Worm (Caenorhabditis elegans) whole organism, L4 larva: ENCODE results near the gene ears-2.
A peak's percentile ranks its signal among the peaks of the same experiment; 100 is the strongest.

Experiments
- D1046.2 ChIP-seq: fragments of 200-800 bp; sonication (Bioruptor generic); IDR thresholded peaks from 2 replicates; pipeline ENCODE4 v1.3.6; 2022; ENCODE audit warnings: missing genetic modification characterization, missing compliant biosample characterization
- F49E8.2 ChIP-seq: sonication (generic microtip); optimal IDR thresholded peaks from 2 replicates; lab custom pipeline; 2016; ENCODE audit warnings: missing compliant biosample characterization, mild to moderate bottlenecking, missing genetic modification characterization, borderline replicate concordance
- T20F7.1 ChIP-seq: fragments of 200-800 bp; sonication (Bioruptor generic); optimal IDR thresholded peaks from 2 replicates; lab custom pipeline; 2018; ENCODE audit warnings: mild to moderate bottlenecking, missing genetic modification characterization, missing compliant biosample characterization
- T26A8.4 ChIP-seq: fragments of 200-800 bp; sonication (Bioruptor generic); IDR thresholded peaks from 2 replicates; pipeline ENCODE4 v1.3.6; 2022; ENCODE audit warnings: missing genetic modification characterization, missing compliant biosample characterization
- Y48G9A.11 ChIP-seq: fragments of 200-800 bp; sonication (Bioruptor generic); IDR thresholded peaks from 2 replicates; pipeline ENCODE4 v1.3.6; 2022; ENCODE audit warnings: missing genetic modification reagents, missing genetic modification characterization, missing compliant biosample characterization
- Y75B8A.6 ChIP-seq: fragments of 200-800 bp; sonication (Bioruptor generic); IDR thresholded peaks from 2 replicates; pipeline ENCODE4 v1.3.6; 2022; ENCODE audit warnings: missing genetic modification reagents, missing genetic modification characterization, missing compliant biosample characterization
- ZK337.2 ChIP-seq: fragments of 200-800 bp; sonication (Bioruptor generic); IDR thresholded peaks from 2 replicates; pipeline ENCODE4 v1.3.6; 2022; ENCODE audit warnings: missing genetic modification reagents, missing genetic modification characterization, missing compliant biosample characterization
- aha-1 ChIP-seq: fragments of 150-350 bp; peaks from one replicate; lab custom pipeline; 2014; ENCODE audit warnings: missing biosample characterization, missing genetic modification characterization
- ama-1 ChIP-seq: fragments of 150-350 bp; optimal IDR thresholded peaks from 2 replicates; lab custom pipeline; 2014; ENCODE audit warnings: inconsistent platforms, mixed read lengths
- ceh-32 ChIP-seq: sonication (generic microtip); optimal IDR thresholded peaks from 2 replicates; lab custom pipeline; 2016; ENCODE audit warnings: mild to moderate bottlenecking, missing genetic modification characterization, missing compliant biosample characterization; ENCODE audit not compliant: poor library complexity
- ceh-62 ChIP-seq: sonication (generic microtip); optimal IDR thresholded peaks from 2 replicates; lab custom pipeline; 2017; ENCODE audit warnings: missing biosample characterization, missing genetic modification characterization
- ces-1 ChIP-seq: fragments of 150-350 bp; sonication (generic microtip); optimal IDR thresholded peaks from 4 replicates; lab custom pipeline; 2014; ENCODE audit warnings: missing biosample characterization, missing genetic modification reagents, missing genetic modification characterization
- ctbp-1 ChIP-seq: fragments of 200-800 bp; sonication (Bioruptor generic); IDR thresholded peaks from 2 replicates; pipeline ENCODE4 v1.3.6; 2022; ENCODE audit warnings: missing genetic modification reagents, missing genetic modification characterization, missing compliant biosample characterization
- daf-12 ChIP-seq: fragments of 150-350 bp; optimal IDR thresholded peaks from 2 replicates; lab custom pipeline; 2014; ENCODE audit warnings: missing biosample characterization, missing genetic modification reagents, missing genetic modification characterization
- daf-16 ChIP-seq, 3 experiments: sonication (generic microtip); optimal IDR thresholded peaks; 2 replicates each; lab custom pipeline; 2016 to 2017; ENCODE audit warnings: missing genetic modification characterization in 3 of 3, missing genetic modification reagents in 3 of 3, mild to moderate bottlenecking in 2 of 3, missing compliant biosample characterization in 2 of 3, missing biosample characterization in 1 of 3, moderate library complexity in 1 of 3
- dve-1 ChIP-seq: sonication (generic microtip); optimal IDR thresholded peaks from 2 replicates; lab custom pipeline; 2017; ENCODE audit warnings: antibody characterized with exemption, mild to moderate bottlenecking, missing genetic modification characterization, missing compliant biosample characterization; ENCODE audit not compliant: insufficient read depth
- egl-43 ChIP-seq: fragments of 200-800 bp; sonication (Bioruptor generic); IDR thresholded peaks from 2 replicates; pipeline ENCODE4 v1.3.6; 2022; ENCODE audit warnings: missing genetic modification reagents, missing genetic modification characterization, missing compliant biosample characterization
- hmg-1.1 ChIP-seq: fragments of 200-800 bp; sonication (Bioruptor generic); IDR thresholded peaks from 2 replicates; pipeline ENCODE4 v1.3.6; 2022; ENCODE audit warnings: missing genetic modification reagents, missing genetic modification characterization, missing compliant biosample characterization
- lim-7 ChIP-seq: fragments of 200-800 bp; sonication (Bioruptor generic); IDR thresholded peaks from 2 replicates; pipeline ENCODE4 v1.3.6; 2022; ENCODE audit warnings: missing genetic modification characterization, missing compliant biosample characterization
- lin-13 ChIP-seq: fragments of 150-350 bp; optimal IDR thresholded peaks from 2 replicates; lab custom pipeline; 2014; ENCODE audit warnings: missing biosample characterization, missing genetic modification reagents, missing genetic modification characterization
- lin-29 ChIP-seq: fragments of 200-800 bp; sonication (Bioruptor generic); IDR thresholded peaks from 2 replicates; pipeline ENCODE4 v1.3.6; 2022; ENCODE audit warnings: missing genetic modification reagents, missing genetic modification characterization, missing compliant biosample characterization
- lin-38 ChIP-seq: fragments of 200-800 bp; sonication (Bioruptor generic); IDR thresholded peaks from 2 replicates; pipeline ENCODE4 v1.3.6; 2022; ENCODE audit warnings: missing genetic modification reagents, missing genetic modification characterization, missing compliant biosample characterization
- lsy-2 ChIP-seq, 2 experiments: fragments of 150-350 bp in 1 of 2; sonication (generic microtip) in 1 of 2; optimal IDR thresholded peaks; 2 replicates each; lab custom pipeline; 2014 to 2017; ENCODE audit warnings: missing biosample characterization in 2 of 2, missing genetic modification characterization in 2 of 2
- mdt-29 ChIP-seq: fragments of 200-800 bp; sonication (Bioruptor generic); IDR thresholded peaks from 2 replicates; pipeline ENCODE4 v1.3.6; 2022; ENCODE audit warnings: missing genetic modification reagents, missing genetic modification characterization, missing compliant biosample characterization
- mes-2 ChIP-seq: sonication (generic microtip); optimal IDR thresholded peaks from 2 replicates; lab custom pipeline; 2016; ENCODE audit warnings: missing genotype, mild to moderate bottlenecking, missing genetic modification characterization, missing compliant biosample characterization; ENCODE audit not compliant: poor library complexity, severe bottlenecking
- nhr-11 ChIP-seq: fragments of 150-350 bp; optimal IDR thresholded peaks from 2 replicates; lab custom pipeline; 2014; ENCODE audit warnings: missing biosample characterization, missing genetic modification characterization
- nhr-111 ChIP-seq: fragments of 200-800 bp; sonication (Bioruptor generic); optimal IDR thresholded peaks from 2 replicates; lab custom pipeline; 2018; ENCODE audit warnings: mild to moderate bottlenecking, missing genetic modification characterization, missing compliant biosample characterization
- nhr-237 ChIP-seq: sonication (generic microtip); optimal IDR thresholded peaks from 2 replicates; lab custom pipeline; 2017; ENCODE audit warnings: missing biosample characterization, missing genetic modification characterization
- nhr-41 ChIP-seq: fragments of 200-800 bp; sonication (Bioruptor generic); IDR thresholded peaks from 2 replicates; pipeline ENCODE4 v1.3.6; 2022; ENCODE audit warnings: missing genetic modification reagents, missing genetic modification characterization, missing compliant biosample characterization
- pha-4 ChIP-seq, 2 experiments: fragments of 150-350 bp in 1 of 2; fragments of 200-800 bp in 1 of 2; sonication (Bioruptor generic) in 1 of 2; IDR thresholded peaks in 1 of 2; optimal IDR thresholded peaks in 1 of 2; 2 replicates each; pipeline versions ENCODE4 v1.3.6 to Lab custom; 2014 to 2022; ENCODE audit warnings: missing genetic modification characterization in 2 of 2, missing genetic modification reagents in 2 of 2, missing biosample characterization in 1 of 2, missing compliant biosample characterization in 1 of 2
- set-16 ChIP-seq: fragments of 200-800 bp; sonication (Bioruptor generic); IDR thresholded peaks from 2 replicates; pipeline ENCODE4 v1.3.6; 2022; ENCODE audit warnings: missing genetic modification reagents, missing genetic modification characterization, missing compliant biosample characterization
- snpc-1.2 ChIP-seq: fragments of 200-800 bp; sonication (Bioruptor generic); IDR thresholded peaks from 2 replicates; pipeline ENCODE4 v1.3.6; 2022; ENCODE audit warnings: missing genetic modification reagents, missing genetic modification characterization, missing compliant biosample characterization
- unc-130 ChIP-seq: sonication (generic microtip); optimal IDR thresholded peaks from 2 replicates; lab custom pipeline; 2016; ENCODE audit warnings: missing genetic modification reagents, missing genetic modification characterization, missing compliant biosample characterization
- unc-39 ChIP-seq: sonication (generic microtip); optimal IDR thresholded peaks from 2 replicates; lab custom pipeline; 2017; ENCODE audit warnings: missing biosample characterization, missing genetic modification characterization
- unc-62 ChIP-seq, 3 experiments: fragments of 150-350 bp in 1 of 3; sonication (generic microtip); optimal IDR thresholded peaks in 2 of 3; peaks in 1 of 3; 1 replicate in 1 of 3; 2 replicates in 2 of 3; lab custom pipeline; 2014 to 2017; ENCODE audit warnings: missing biosample characterization in 3 of 3, missing genetic modification characterization in 3 of 3, missing genetic modification reagents in 3 of 3, missing genotype in 1 of 3
- zip-11 ChIP-seq: fragments of 200-800 bp; sonication (Bioruptor generic); IDR thresholded peaks from 2 replicates; pipeline ENCODE4 v1.3.6; 2022; ENCODE audit warnings: missing genetic modification characterization, missing compliant biosample characterization
- ztf-7 ChIP-seq: fragments of 150-350 bp; optimal IDR thresholded peaks from 2 replicates; lab custom pipeline; 2014; ENCODE audit warnings: missing biosample characterization, missing genetic modification characterization

ears-2 gene

ce11 chrIV:388073-388472 lies 2.2 kb downstream of the ears-2 start, which contains the start of gene ssna-1:
ssna-1 (plus strand) TSS chrIV:388084.
- TF ChIP-seq daf-12 (tag; lab: Kevin White, UChicago) (no peak), daf-16 (GFP tag; optimal IDR thresholded peaks at IDR 0.05; lab: Kevin White, UChicago) (no peak), daf-16 (tag; optimal IDR thresholded peaks at IDR 0.05; lab: Kevin White, UChicago) (peak; percentile 0), unc-62 (GFP tag; optimal IDR thresholded peaks at IDR 0.05 in 1 of 2; lab: Kevin White, UChicago) (peak in 1 of 2 experiments; percentile 85), unc-62 (tag; optimal IDR thresholded peaks at IDR 0.05; lab: Kevin White, UChicago) (no peak), nhr-111 (no peak), aha-1 (tag; lab: Kevin White, UChicago) (peak; percentile 22), pha-4 (GFP tag; IDR thresholded peaks at IDR 0.05; lab: Robert Waterston, UW) (no peak), pha-4 (tag; optimal IDR thresholded peaks at IDR 0.05; lab: Kevin White, UChicago) (no peak), nhr-11 (tag; lab: Kevin White, UChicago) (no peak), ztf-7 (tag; lab: Kevin White, UChicago) (no peak), hmg-1.1 (no peak), mes-2 (peak; percentile 32)

ce11 chrIV:387283-388048 lies 2.8 kb downstream of the ears-2 start:
- TF ChIP-seq ceh-32 (tag; lab: Kevin White, UChicago) (no peak), egl-43 (GFP tag; lab: Robert Waterston, UW) (peak; percentile 71; the same call in 1 of the 2 replicates), pha-4 (GFP tag; IDR thresholded peaks at IDR 0.05; lab: Robert Waterston, UW) (peak; percentile 32; the same call in 1 of the 2 replicates), pha-4 (tag; optimal IDR thresholded peaks at IDR 0.05; lab: Kevin White, UChicago) (no peak), ces-1 (GFP tag; lab: Kevin White, UChicago) (no peak), ctbp-1 (GFP tag; lab: Robert Waterston, UW) (0 out of 2 replicates have a peak, but pooled peaks have one; percentile 11), T20F7.1 (GFP tag; lab: Kevin White, UChicago) (peak; percentile 7), hmg-1.1 (no peak), nhr-237 (tag; lab: Kevin White, UChicago) (no peak), snpc-1.2 (GFP tag; lab: Robert Waterston, UW) (peak; percentile 65; the same call in 1 of the 2 replicates), lsy-2 (tag; optimal IDR thresholded peaks at IDR 0.05; lab: Kevin White, UChicago) (no peak), unc-130 (GFP tag; lab: Kevin White, UChicago) (peak; percentile 14), set-16 (GFP tag; lab: Robert Waterston, UW) (peak; percentile 80), dve-1 (tag; lab: Kevin White, UChicago) (no peak), T26A8.4 (GFP tag; lab: Robert Waterston, UW) (no peak), Y48G9A.11 (GFP tag; lab: Robert Waterston, UW) (0 out of 2 replicates have a peak, but pooled peaks have one; percentile 12), unc-39 (tag; lab: Kevin White, UChicago) (no peak), ZK337.2 (no peak), lin-38 (GFP tag; lab: Robert Waterston, UW) (peak; percentile 49), D1046.2 (GFP tag; lab: Robert Waterston, UW) (no peak), lin-29 (GFP tag; lab: Robert Waterston, UW) (no peak), ceh-62 (no peak), nhr-41 (GFP tag; lab: Robert Waterston, UW) (no peak)

ce11 chrIV:386576-386975 lies 3.7 kb downstream of the ears-2 start, which contains the start of gene T07A9.14:
T07A9.14 (plus strand) TSS chrIV:386699.
- TF ChIP-seq mdt-29 (GFP tag; lab: Robert Waterston, UW) (peak; percentile 22; the same call in 1 of the 2 replicates), lim-7 (0 out of 2 replicates have a peak, but pooled peaks have one; percentile 4), aha-1 (tag; lab: Kevin White, UChicago) (peak; percentile 98), snpc-1.2 (GFP tag; lab: Robert Waterston, UW) (peak; percentile 14; the same call in 1 of the 2 replicates), mes-2 (peak; percentile 44), lin-38 (GFP tag; lab: Robert Waterston, UW) (peak; percentile 47; the same call in 1 of the 2 replicates), nhr-11 (tag; lab: Kevin White, UChicago) (no peak), F49E8.2 (peak; percentile 25), lin-13 (GFP tag; lab: Kevin White, UChicago) (no peak), ctbp-1 (GFP tag; lab: Robert Waterston, UW) (peak; percentile 41), Y48G9A.11 (GFP tag; lab: Robert Waterston, UW) (peak; percentile 66; the same call in 1 of the 2 replicates), zip-11 (GFP tag; lab: Robert Waterston, UW) (no peak), Y75B8A.6 (0 out of 2 replicates have a peak, but pooled peaks have one; percentile 38), ama-1 (lab: Kevin White, UChicago) (peak; percentile 58)
